Worm (Caenorhabditis elegans) whole organism, L4/young adult: Measurements from ENCODE around the gene F52C6.4.

Experiments used
- W03F9.2 ChIP-seq: fragments of 150-350 bp; optimal IDR thresholded peaks from 2 replicates; lab custom pipeline; 2014; ENCODE audit warnings: missing biosample characterization, missing genetic modification characterization
- dao-5 ChIP-seq: sonication (generic microtip); optimal IDR thresholded peaks from 2 replicates; lab custom pipeline; 2016; ENCODE audit warnings: missing genotype, missing genetic modification characterization, moderate library complexity, missing compliant biosample characterization
- him-1 ChIP-seq: sonication (generic microtip); optimal IDR thresholded peaks from 2 replicates; lab custom pipeline; 2016; ENCODE audit warnings: missing genotype, missing genetic modification reagents, missing genetic modification characterization, missing compliant biosample characterization

ce11 chrII:1949119-1949518 is 26.2 kb downstream of the F52C6.4 start:
- TF ChIP-seq W03F9.2 (tag; lab: Kevin White, UChicago), result no peak
- TF ChIP-seq dao-5 (tag; lab: Kevin White, UChicago), result no peak
- no peak for TF ChIP-seq him-1 (tag; lab: Kevin White, UChicago)
